Worm (Caenorhabditis elegans) whole organism, L1 larva: ENCODE data around the gene orc-2.

Experiments used
- C04F5.9 ChIP-seq: sonication (generic microtip); optimal IDR thresholded peaks from 2 replicates; lab custom pipeline; 2016; ENCODE audit warnings: missing genetic modification characterization, missing compliant biosample characterization
- C16A3.4 ChIP-seq: fragments of 150-350 bp; optimal IDR thresholded peaks from 2 replicates; lab custom pipeline; 2014; ENCODE audit warnings: missing biosample characterization, missing genetic modification characterization
- C34B4.2 ChIP-seq: sonication (generic microtip); optimal IDR thresholded peaks from 2 replicates; lab custom pipeline; 2017; ENCODE audit warnings: mild to moderate bottlenecking, missing genetic modification characterization, missing compliant biosample characterization
- F16B12.6 ChIP-seq: fragments of 150-350 bp; optimal IDR thresholded peaks from 2 replicates; lab custom pipeline; 2014; ENCODE audit warnings: missing biosample characterization, missing genetic modification characterization
- Y116A8C.19 ChIP-seq: sonication (generic microtip); optimal IDR thresholded peaks from 2 replicates; lab custom pipeline; 2016; ENCODE audit warnings: missing compliant biosample characterization, missing genetic modification characterization, borderline replicate concordance
- alr-1 ChIP-seq: fragments of 200-800 bp; sonication (Bioruptor generic); optimal IDR thresholded peaks from 2 replicates; lab custom pipeline; 2018; ENCODE audit warnings: borderline replicate concordance, mild to moderate bottlenecking, missing genetic modification characterization, missing compliant biosample characterization
- aly-2 ChIP-seq: fragments of 150-350 bp; optimal IDR thresholded peaks from 2 replicates; lab custom pipeline; 2014; ENCODE audit warnings: missing biosample characterization, missing genetic modification characterization
- ceh-63 ChIP-seq: fragments of 200-800 bp; sonication (Bioruptor generic); optimal IDR thresholded peaks from 2 replicates; lab custom pipeline; 2018; ENCODE audit warnings: mild to moderate bottlenecking, missing genetic modification characterization, missing compliant biosample characterization
- ceh-82 ChIP-seq, 3 experiments: fragments of 150-350 bp in 1 of 3; sonication (generic microtip) in 2 of 3; optimal IDR thresholded peaks; 2 replicates each; lab custom pipeline; 2014 to 2017; ENCODE audit warnings: missing biosample characterization in 3 of 3, missing genetic modification characterization in 3 of 3
- ces-1 ChIP-seq: fragments of 150-350 bp; optimal IDR thresholded peaks from 2 replicates; lab custom pipeline; 2014; ENCODE audit warnings: missing biosample characterization, missing genetic modification reagents, missing genetic modification characterization
- dpl-1 ChIP-seq, 3 experiments: fragments of 150-350 bp in 2 of 3; sonication (generic microtip) in 1 of 3; optimal IDR thresholded peaks; 2 replicates each; lab custom pipeline; 2014 to 2017; ENCODE audit warnings: missing biosample characterization in 3 of 3, missing genetic modification characterization in 3 of 3, missing genetic modification reagents in 3 of 3
- dsc-1 ChIP-seq: sonication (generic microtip); optimal IDR thresholded peaks from 2 replicates; lab custom pipeline; 2016; ENCODE audit warnings: mild to moderate bottlenecking, missing genetic modification characterization, missing compliant biosample characterization
- egl-13 ChIP-seq: sonication (generic microtip); optimal IDR thresholded peaks from 2 replicates; lab custom pipeline; 2016; ENCODE audit warnings: missing genotype, missing genetic modification reagents, missing genetic modification characterization, missing compliant biosample characterization
- fkh-10 ChIP-seq: sonication (generic microtip); optimal IDR thresholded peaks from 2 replicates; lab custom pipeline; 2017; ENCODE audit warnings: missing biosample characterization, missing genetic modification reagents, missing genetic modification characterization
- fkh-4 ChIP-seq: sonication (generic microtip); optimal IDR thresholded peaks from 2 replicates; lab custom pipeline; 2016; ENCODE audit warnings: missing compliant biosample characterization, missing genetic modification characterization, borderline replicate concordance
- hlh-4 ChIP-seq: sonication (generic microtip); optimal IDR thresholded peaks from 2 replicates; lab custom pipeline; 2016; ENCODE audit warnings: mild to moderate bottlenecking, missing genetic modification characterization, missing compliant biosample characterization
- irx-1 ChIP-seq: sonication (generic microtip); optimal IDR thresholded peaks from 2 replicates; lab custom pipeline; 2016; ENCODE audit warnings: missing genetic modification characterization, missing compliant biosample characterization
- isw-1 ChIP-seq: fragments of 200-800 bp; sonication (Bioruptor generic); IDR thresholded peaks from 2 replicates; pipeline ENCODE4 v1.3.6; 2022; ENCODE audit warnings: missing genetic modification characterization, missing compliant biosample characterization
- jun-1 ChIP-seq: fragments of 150-350 bp; optimal IDR thresholded peaks from 2 replicates; lab custom pipeline; 2014; ENCODE audit warnings: missing biosample characterization, missing genetic modification reagents, missing genetic modification characterization
- lin-14 ChIP-seq: fragments of 200-800 bp; sonication (Bioruptor generic); optimal IDR thresholded peaks from 2 replicates; lab custom pipeline; 2018; ENCODE audit warnings: mild to moderate bottlenecking, missing genetic modification characterization, moderate library complexity, missing compliant biosample characterization
- lin-35 ChIP-seq, 2 experiments: fragments of 150-350 bp; optimal IDR thresholded peaks; 2 replicates each; lab custom pipeline; 2014; ENCODE audit warnings: missing biosample characterization in 2 of 2, missing genetic modification characterization in 2 of 2, missing genetic modification reagents in 2 of 2
- lin-39 ChIP-seq: fragments of 150-350 bp; optimal IDR thresholded peaks from 2 replicates; lab custom pipeline; 2014; ENCODE audit warnings: missing biosample characterization, missing genetic modification reagents, missing genetic modification characterization
- lir-3 ChIP-seq: sonication (generic microtip); optimal IDR thresholded peaks from 2 replicates; lab custom pipeline; 2016; ENCODE audit warnings: mild to moderate bottlenecking, missing genetic modification characterization, moderate library complexity, missing compliant biosample characterization; ENCODE audit not compliant: poor library complexity
- mab-9 ChIP-seq: fragments of 200-800 bp; sonication (Bioruptor generic); IDR thresholded peaks from 2 replicates; pipeline ENCODE4 v1.3.6; 2022; ENCODE audit warnings: missing genetic modification reagents, missing genetic modification characterization, missing compliant biosample characterization
- mef-2 ChIP-seq: fragments of 150-350 bp; optimal IDR thresholded peaks from 2 replicates; lab custom pipeline; 2014; ENCODE audit warnings: missing biosample characterization, missing genetic modification characterization
- mep-1 ChIP-seq: fragments of 150-350 bp; optimal IDR thresholded peaks from 2 replicates; lab custom pipeline; 2014; ENCODE audit warnings: missing biosample characterization, missing genetic modification characterization
- nhr-11 ChIP-seq: fragments of 150-350 bp; optimal IDR thresholded peaks from 2 replicates; lab custom pipeline; 2014; ENCODE audit warnings: missing biosample characterization, missing genetic modification characterization
- nhr-19 ChIP-seq: fragments of 200-800 bp; sonication (Bioruptor generic); conservative IDR thresholded peaks from 2 replicates; pipeline ENCODE4 v1.3.6; 2022; ENCODE audit warnings: missing genetic modification characterization, missing compliant biosample characterization
- nhr-20 ChIP-seq: sonication (generic microtip); optimal IDR thresholded peaks from 2 replicates; lab custom pipeline; 2016; ENCODE audit warnings: mild to moderate bottlenecking, missing genetic modification characterization, missing compliant biosample characterization
- nhr-237 ChIP-seq: fragments of 150-350 bp; optimal IDR thresholded peaks from 2 replicates; lab custom pipeline; 2014; ENCODE audit warnings: missing biosample characterization, missing genetic modification characterization
- nhr-47 ChIP-seq: sonication (generic microtip); optimal IDR thresholded peaks from 2 replicates; lab custom pipeline; 2016; ENCODE audit warnings: mild to moderate bottlenecking, missing genetic modification characterization, moderate library complexity, missing compliant biosample characterization
- nhr-71 ChIP-seq: sonication (generic microtip); optimal IDR thresholded peaks from 2 replicates; lab custom pipeline; 2016; ENCODE audit warnings: mild to moderate bottlenecking, missing genetic modification characterization, moderate library complexity, missing compliant biosample characterization
- nhr-76 ChIP-seq: sonication (generic microtip); optimal IDR thresholded peaks from 2 replicates; lab custom pipeline; 2017; ENCODE audit warnings: missing biosample characterization, missing genetic modification characterization
- nhr-77 ChIP-seq: fragments of 150-350 bp; optimal IDR thresholded peaks from 2 replicates; lab custom pipeline; 2014; ENCODE audit warnings: missing biosample characterization, missing genetic modification characterization
- nhr-85 ChIP-seq: sonication (generic microtip); peaks from one replicate; lab custom pipeline; 2016; ENCODE audit warnings: missing genetic modification characterization, inconsistent platforms, missing compliant biosample characterization
- pqm-1 ChIP-seq: sonication (generic microtip); optimal IDR thresholded peaks from 3 replicates; lab custom pipeline; 2017; ENCODE audit warnings: missing biosample characterization, missing genetic modification characterization
- rnt-1 ChIP-seq: sonication (generic microtip); optimal IDR thresholded peaks from 2 replicates; lab custom pipeline; 2016; ENCODE audit warnings: mild to moderate bottlenecking, missing genetic modification characterization, moderate library complexity, missing compliant biosample characterization
- skn-1 ChIP-seq: fragments of 150-350 bp; optimal IDR thresholded peaks from 2 replicates; lab custom pipeline; 2014; ENCODE audit warnings: missing biosample characterization, missing genetic modification characterization
- snpc-4 ChIP-seq: fragments of 150-350 bp; optimal IDR thresholded peaks from 2 replicates; lab custom pipeline; 2014; ENCODE audit warnings: missing biosample characterization, missing genetic modification characterization
- snu-23 ChIP-seq: sonication (generic microtip); optimal IDR thresholded peaks from 2 replicates; lab custom pipeline; 2016; ENCODE audit warnings: missing genetic modification characterization, missing compliant biosample characterization
- sup-37 ChIP-seq: fragments of 200-800 bp; sonication (Bioruptor generic); optimal IDR thresholded peaks from 2 replicates; lab custom pipeline; 2018; ENCODE audit warnings: mild to moderate bottlenecking, missing genetic modification characterization, missing compliant biosample characterization
- swsn-7 ChIP-seq: sonication (generic microtip); optimal IDR thresholded peaks from 2 replicates; lab custom pipeline; 2016; ENCODE audit warnings: missing genetic modification characterization, missing compliant biosample characterization
- tbx-2 ChIP-seq: sonication (generic microtip); optimal IDR thresholded peaks from 2 replicates; lab custom pipeline; 2016; ENCODE audit warnings: missing genetic modification characterization, missing compliant biosample characterization
- unc-86 ChIP-seq: sonication (generic microtip); optimal IDR thresholded peaks from 2 replicates; lab custom pipeline; 2016; ENCODE audit warnings: missing genetic modification characterization, missing compliant biosample characterization
- vab-15 ChIP-seq: sonication (generic microtip); optimal IDR thresholded peaks from 2 replicates; lab custom pipeline; 2017; ENCODE audit warnings: missing genotype, mild to moderate bottlenecking, missing genetic modification characterization, missing compliant biosample characterization
- zag-1 ChIP-seq: fragments of 150-350 bp; optimal IDR thresholded peaks from 2 replicates; lab custom pipeline; 2014; ENCODE audit warnings: missing biosample characterization, missing genetic modification characterization
- zip-4 ChIP-seq: fragments of 200-800 bp; sonication (Bioruptor generic); optimal IDR thresholded peaks from 2 replicates; lab custom pipeline; 2018; ENCODE audit warnings: mild to moderate bottlenecking, missing genetic modification characterization, moderate library complexity, missing compliant biosample characterization
- ztf-11 ChIP-seq, 2 experiments: sonication (generic microtip); optimal IDR thresholded peaks; 2 replicates each; lab custom pipeline; 2016 to 2017; ENCODE audit warnings: missing genetic modification characterization in 2 of 2, missing biosample characterization in 1 of 2, missing compliant biosample characterization in 1 of 2
- ztf-4 ChIP-seq: fragments of 150-350 bp; optimal IDR thresholded peaks from 2 replicates; lab custom pipeline; 2014; ENCODE audit warnings: missing biosample characterization, missing genetic modification characterization

The orc-2 gene

DNA sequence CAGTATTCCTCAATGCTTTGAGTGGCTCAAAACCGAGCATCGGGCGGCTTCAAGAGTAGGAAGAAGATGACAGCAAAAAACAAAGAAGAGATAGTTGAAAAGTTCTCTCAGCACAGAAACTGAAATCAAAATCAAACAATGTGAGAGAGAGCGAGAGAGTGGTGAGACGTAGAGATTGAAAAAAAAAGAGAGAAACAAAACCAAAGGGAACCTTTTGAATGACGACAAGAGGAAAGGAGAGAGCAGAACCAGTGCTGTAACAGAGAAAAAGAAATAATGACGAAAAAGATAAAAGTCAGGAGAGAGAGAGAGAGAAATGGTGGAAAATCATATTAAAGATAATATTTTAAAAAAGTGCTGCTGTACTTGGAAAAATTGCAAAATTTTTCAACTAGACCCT lies 6.5 kb upstream of the orc-2 start (continued):
- TF ChIP-seq irx-1 (tag; lab: Kevin White, UChicago) (no peak), C34B4.2 (no peak), C04F5.9 (tag; lab: Kevin White, UChicago) (peak; percentile 90), mep-1 (tag; lab: Kevin White, UChicago) (peak; percentile 55), ceh-63 (GFP tag; lab: Kevin White, UChicago) (no peak), lin-35 (GFP tag; optimal IDR thresholded peaks at IDR 0.05; lab: Kevin White, UChicago) (peak; percentile 0 to 8), rnt-1 (tag; lab: Kevin White, UChicago) (peak; percentile 57), swsn-7 (no peak), aly-2 (tag; lab: Kevin White, UChicago) (no peak), nhr-71 (tag; lab: Kevin White, UChicago) (peak; percentile 57), Y116A8C.19 (tag; lab: Kevin White, UChicago) (no peak), ceh-82 (tag; optimal IDR thresholded peaks at IDR 0.05; lab: Kevin White, UChicago) (peak in 1 of 3 experiments; percentile 11), egl-13 (no peak), nhr-19 (GFP tag; lab: Robert Waterston, UW) (no peak), pqm-1 (tag; lab: Kevin White, UChicago) (no peak), skn-1 (tag; lab: Kevin White, UChicago) (peak; percentile 15), nhr-20 (tag; lab: Kevin White, UChicago) (peak; percentile 51), lin-14 (peak; percentile 59), dpl-1 (GFP tag; optimal IDR thresholded peaks at IDR 0.05; lab: Kevin White, UChicago) (peak in 2 of 3 experiments; percentile 3 to 18), dsc-1 (no peak), jun-1 (no peak), vab-15 (no peak), nhr-47 (tag; lab: Kevin White, UChicago) (peak; percentile 14), nhr-11 (tag; lab: Kevin White, UChicago) (no peak)

DNA sequence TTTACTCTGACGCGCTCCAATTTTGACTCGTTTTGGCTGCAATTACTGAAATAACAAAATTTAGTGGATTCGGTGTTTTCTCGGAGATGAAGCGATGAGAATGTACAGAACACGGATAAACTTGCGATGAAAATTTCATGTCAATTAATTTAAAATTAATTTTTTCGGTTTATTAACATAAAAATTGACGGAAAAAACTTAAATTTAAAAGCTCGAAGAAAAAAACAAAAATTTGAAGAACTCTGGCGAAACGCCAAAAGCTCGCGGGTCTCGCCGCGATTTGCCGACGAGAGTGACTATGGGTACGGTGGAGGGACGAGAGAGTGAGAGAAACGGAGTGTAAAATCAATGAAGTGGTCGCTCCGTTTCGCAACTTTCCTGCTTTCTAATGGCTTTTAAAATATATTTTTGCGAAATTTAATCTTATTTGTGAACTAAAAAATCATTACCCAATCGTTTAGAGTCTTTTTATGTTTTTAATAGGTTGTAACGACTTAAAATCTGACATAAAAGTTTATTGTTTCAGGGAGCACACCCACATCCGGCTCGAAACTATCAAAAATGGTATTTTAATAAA lies 5.0 kb upstream of the orc-2 start, which contains the start of the genes gmps-1 and cap-2:
gmps-1 (minus strand) TSS at position 51 of the 577 bp plus-strand sequence.
cap-2 (plus strand) TSS at position 527 of the 577 bp plus-strand sequence.
- TF ChIP-seq C16A3.4 (peak; percentile 94), nhr-77 (peak; percentile 90), nhr-20 (tag; lab: Kevin White, UChicago) (peak; percentile 98), sup-37 (peak; percentile 96), ztf-11 (tag; optimal IDR thresholded peaks at IDR 0.05; lab: Kevin White, UChicago) (peak; percentile 42 to 92), alr-1 (tag; lab: Kevin White, UChicago) (no peak), mef-2 (peak; percentile 24), F16B12.6 (tag; lab: Kevin White, UChicago) (peak; percentile 71), isw-1 (GFP tag; lab: Robert Waterston, UW) (peak; percentile 97), tbx-2 (tag; lab: Kevin White, UChicago) (peak; percentile 97), ztf-4 (tag; lab: Kevin White, UChicago) (peak; percentile 96), snu-23 (GFP tag; lab: Kevin White, UChicago) (peak; percentile 98), mab-9 (GFP tag; lab: Robert Waterston, UW) (peak; percentile 95), lin-39 (tag; lab: Kevin White, UChicago) (peak; percentile 97), lin-35 (GFP tag; optimal IDR thresholded peaks at IDR 0.05; lab: Kevin White, UChicago) (peak; percentile 86 to 91), aly-2 (tag; lab: Kevin White, UChicago) (peak; percentile 93), zip-4 (GFP tag; lab: Kevin White, UChicago) (peak; percentile 96), dpl-1 (GFP tag; optimal IDR thresholded peaks at IDR 0.05; lab: Kevin White, UChicago) (peak; percentile 83 to 89 (median 87)), hlh-4 (no peak), unc-86 (tag; lab: Kevin White, UChicago) (peak; percentile 98), vab-15 (peak; percentile 63), ces-1 (GFP tag; lab: Kevin White, UChicago) (no peak), nhr-47 (tag; lab: Kevin White, UChicago) (peak; percentile 98), snpc-4 (tag; lab: Kevin White, UChicago) (peak; percentile 86), C04F5.9 (tag; lab: Kevin White, UChicago) (peak; percentile 100), egl-13 (peak; percentile 96), nhr-71 (tag; lab: Kevin White, UChicago) (peak; percentile 99), nhr-76 (no peak), nhr-19 (GFP tag; lab: Robert Waterston, UW) (peak; percentile 97), nhr-85 (tag; lab: Kevin White, UChicago) (peak; percentile 98), fkh-4 (tag; lab: Kevin White, UChicago) (peak; percentile 85), lir-3 (tag; lab: Kevin White, UChicago) (peak; percentile 91), fkh-10 (GFP tag; lab: Kevin White, UChicago) (peak; percentile 95), nhr-237 (tag; lab: Kevin White, UChicago) (peak; percentile 76), zag-1 (tag; lab: Kevin White, UChicago) (peak; percentile 78)
